Worm (Caenorhabditis elegans) whole organism, L2 larva: ENCODE data around the gene acp-2.
"Not testable (repeated sequence)": the region's sequence is repeated elsewhere in the genome, so short reads cannot be mapped to it uniquely, and the experiment has no call there.

ENCODE experiments used
- C34F6.9 ChIP-seq: fragments of 150-350 bp; optimal IDR thresholded peaks from 2 replicates; lab custom pipeline; 2014; ENCODE audit warnings: missing biosample characterization, missing genetic modification characterization
- F13H6.1 ChIP-seq: sonication (generic microtip); optimal IDR thresholded peaks from 2 replicates; lab custom pipeline; 2016; ENCODE audit warnings: missing genetic modification characterization, missing compliant biosample characterization
- Y55F3AM.14 ChIP-seq: fragments of 200-800 bp; sonication (Bioruptor generic); optimal IDR thresholded peaks from 2 replicates; lab custom pipeline; 2018; ENCODE audit warnings: mild to moderate bottlenecking, missing genetic modification characterization, missing compliant biosample characterization
- ZK546.5 ChIP-seq: sonication (generic microtip); optimal IDR thresholded peaks from 2 replicates; lab custom pipeline; 2017; ENCODE audit warnings: missing biosample characterization, missing genetic modification characterization
- aly-2 ChIP-seq: fragments of 150-350 bp; optimal IDR thresholded peaks from 2 replicates; lab custom pipeline; 2014; ENCODE audit warnings: missing biosample characterization, missing genetic modification characterization
- ceh-82 ChIP-seq: fragments of 150-350 bp; optimal IDR thresholded peaks from 2 replicates; lab custom pipeline; 2014; ENCODE audit warnings: missing biosample characterization, missing genetic modification characterization
- crh-2 ChIP-seq: sonication (generic microtip); optimal IDR thresholded peaks from 2 replicates; lab custom pipeline; 2017; ENCODE audit warnings: missing biosample characterization, missing genetic modification characterization
- dmd-4 ChIP-seq: sonication (generic microtip); optimal IDR thresholded peaks from 2 replicates; lab custom pipeline; 2017; ENCODE audit warnings: missing biosample characterization, missing genetic modification characterization
- elt-3 ChIP-seq: sonication (generic microtip); optimal IDR thresholded peaks from 2 replicates; lab custom pipeline; 2017; ENCODE audit warnings: missing biosample characterization, missing genetic modification characterization
- lin-13 ChIP-seq: fragments of 150-350 bp; optimal IDR thresholded peaks from 2 replicates; lab custom pipeline; 2014; ENCODE audit warnings: missing biosample characterization, missing genetic modification reagents, missing genetic modification characterization
- lin-39 ChIP-seq: fragments of 150-350 bp; optimal IDR thresholded peaks from 2 replicates; lab custom pipeline; 2014; ENCODE audit warnings: missing biosample characterization, missing genetic modification reagents, missing genetic modification characterization
- lsy-2 ChIP-seq, 2 experiments: fragments of 150-350 bp in 1 of 2; sonication (generic microtip) in 1 of 2; optimal IDR thresholded peaks; 2 replicates each; lab custom pipeline; 2014 to 2017; ENCODE audit warnings: missing biosample characterization in 2 of 2, missing genetic modification characterization in 2 of 2
- mab-5 ChIP-seq: fragments of 150-350 bp; optimal IDR thresholded peaks from 2 replicates; lab custom pipeline; 2014; ENCODE audit warnings: missing biosample characterization, missing genetic modification characterization
- mdl-1 ChIP-seq, 2 experiments: fragments of 150-350 bp in 1 of 2; sonication (generic microtip) in 1 of 2; optimal IDR thresholded peaks; 2 replicates each; lab custom pipeline; 2017; ENCODE audit warnings: missing biosample characterization in 2 of 2, missing genetic modification characterization in 2 of 2
- nhr-10 ChIP-seq: sonication (generic microtip); optimal IDR thresholded peaks from 2 replicates; lab custom pipeline; 2017; ENCODE audit warnings: missing biosample characterization, missing genetic modification characterization
- nhr-11 ChIP-seq: fragments of 150-350 bp; optimal IDR thresholded peaks from 2 replicates; lab custom pipeline; 2014; ENCODE audit warnings: missing biosample characterization, missing genetic modification characterization
- nhr-12 ChIP-seq: fragments of 150-350 bp; optimal IDR thresholded peaks from 2 replicates; lab custom pipeline; 2014; ENCODE audit warnings: missing biosample characterization, missing genetic modification characterization
- nhr-129 ChIP-seq: fragments of 150-350 bp; optimal IDR thresholded peaks from 2 replicates; lab custom pipeline; 2014; ENCODE audit warnings: missing biosample characterization, missing genetic modification characterization
- nhr-21 ChIP-seq: fragments of 150-350 bp; optimal IDR thresholded peaks from 2 replicates; lab custom pipeline; 2014; ENCODE audit warnings: missing biosample characterization, missing genetic modification characterization
- nhr-23 ChIP-seq: fragments of 150-350 bp; optimal IDR thresholded peaks from 2 replicates; lab custom pipeline; 2014; ENCODE audit warnings: missing biosample characterization, missing genetic modification reagents, missing genetic modification characterization
- nhr-25 ChIP-seq: fragments of 150-350 bp; sonication (generic microtip); optimal IDR thresholded peaks from 3 replicates; lab custom pipeline; 2014; ENCODE audit warnings: missing biosample characterization, missing genetic modification characterization
- nhr-6 ChIP-seq: fragments of 150-350 bp; optimal IDR thresholded peaks from 2 replicates; lab custom pipeline; 2014; ENCODE audit warnings: missing biosample characterization, missing genetic modification characterization
- peb-1 ChIP-seq: fragments of 150-350 bp; optimal IDR thresholded peaks from 2 replicates; lab custom pipeline; 2014; ENCODE audit warnings: missing biosample characterization, missing genetic modification characterization
- sem-4 ChIP-seq: fragments of 150-350 bp; optimal IDR thresholded peaks from 2 replicates; lab custom pipeline; 2014; ENCODE audit warnings: missing biosample characterization, missing genetic modification reagents, missing genetic modification characterization
- skn-1 ChIP-seq: sonication (generic microtip); optimal IDR thresholded peaks from 2 replicates; lab custom pipeline; 2017; ENCODE audit warnings: missing biosample characterization, missing genetic modification characterization
- sma-3 ChIP-seq: sonication (generic microtip); optimal IDR thresholded peaks from 2 replicates; lab custom pipeline; 2016; ENCODE audit warnings: missing genetic modification reagents, missing genetic modification characterization, missing compliant biosample characterization
- snpc-4 ChIP-seq: fragments of 150-350 bp; optimal IDR thresholded peaks from 2 replicates; lab custom pipeline; 2014; ENCODE audit warnings: missing biosample characterization, missing genetic modification characterization
- unc-39 ChIP-seq: fragments of 150-350 bp; optimal IDR thresholded peaks from 2 replicates; lab custom pipeline; 2014; ENCODE audit warnings: missing biosample characterization, missing genetic modification characterization
- unc-55 ChIP-seq: fragments of 150-350 bp; sonication (generic microtip); optimal IDR thresholded peaks from 3 replicates; lab custom pipeline; 2014; ENCODE audit warnings: missing biosample characterization, missing genetic modification reagents, missing genetic modification characterization
- zag-1 ChIP-seq: fragments of 150-350 bp; optimal IDR thresholded peaks from 2 replicates; lab custom pipeline; 2014; ENCODE audit warnings: missing biosample characterization, missing genetic modification characterization
- ztf-1 ChIP-seq: fragments of 200-800 bp; sonication (Bioruptor generic); conservative IDR thresholded peaks from 2 replicates; pipeline ENCODE4 v1.3.6; 2022; ENCODE audit warnings: missing genetic modification characterization, missing compliant biosample characterization
- ztf-11 ChIP-seq: sonication (generic microtip); optimal IDR thresholded peaks from 2 replicates; lab custom pipeline; 2017; ENCODE audit warnings: missing biosample characterization, missing genetic modification characterization
- ztf-4 ChIP-seq: fragments of 150-350 bp; optimal IDR thresholded peaks from 2 replicates; lab custom pipeline; 2014; ENCODE audit warnings: missing biosample characterization, missing genetic modification characterization

acp-2 gene

DNA sequence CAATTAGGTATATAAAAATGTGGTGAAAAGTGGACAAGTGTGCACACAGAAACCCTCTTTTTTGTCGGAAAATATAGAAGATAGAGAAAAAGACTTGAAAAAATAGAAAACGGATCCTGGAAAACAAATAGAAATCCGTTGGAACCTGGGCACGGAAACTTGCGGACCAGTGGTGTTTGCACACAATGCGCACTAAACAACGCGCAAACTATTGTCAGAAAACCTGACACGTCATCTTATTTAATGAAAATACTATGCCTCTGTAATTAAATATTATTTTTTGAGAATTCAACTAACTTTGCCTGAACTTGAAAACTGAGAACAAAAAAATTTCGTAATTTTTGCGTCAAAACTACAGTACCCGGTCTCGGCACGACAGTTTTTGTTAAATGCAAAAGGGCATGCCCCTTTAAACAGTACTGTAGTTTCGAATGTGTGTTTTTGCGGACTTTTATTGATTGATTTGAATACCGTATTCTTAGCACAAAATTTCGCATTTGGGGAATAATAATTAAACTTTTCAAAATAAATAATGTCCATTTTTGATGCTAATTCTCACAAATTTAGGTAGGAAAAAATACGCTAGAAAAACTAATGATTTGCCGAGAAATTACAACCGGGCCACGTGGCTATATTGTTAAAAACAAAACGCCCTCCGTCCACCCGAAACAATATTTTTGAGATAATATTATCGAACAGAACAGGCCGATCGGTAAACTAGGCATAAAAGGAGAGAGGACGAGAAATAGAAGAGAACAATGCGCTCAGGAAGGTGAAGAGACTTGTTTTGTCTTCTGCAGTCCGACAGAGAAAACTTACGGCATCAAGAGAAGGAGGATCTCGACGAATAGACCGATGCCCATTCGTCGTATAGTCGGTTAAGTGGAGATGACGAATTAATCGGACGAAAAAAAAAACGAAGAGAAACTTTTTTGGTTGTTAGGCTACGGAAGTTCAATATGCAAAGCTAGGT lies 2.6 kb downstream of the acp-2 start:
- peak; percentile 37 for TF ChIP-seq nhr-129
- TF ChIP-seq lsy-2 (tag; optimal IDR thresholded peaks at IDR 0.05; lab: Kevin White, UChicago): peak in 1 of 2 experiments; percentile 60
- no peak for TF ChIP-seq skn-1 (tag; lab: Kevin White, UChicago)
- peak; percentile 1 for TF ChIP-seq sma-3
- peak; percentile 39 for TF ChIP-seq crh-2 (tag; lab: Kevin White, UChicago)
- peak; percentile 26 for TF ChIP-seq C34F6.9 (tag; lab: Kevin White, UChicago)
- TF ChIP-seq nhr-10 (tag; lab: Kevin White, UChicago): no peak
- TF ChIP-seq unc-55 (GFP tag; lab: Kevin White, UChicago): peak; percentile 45

DNA sequence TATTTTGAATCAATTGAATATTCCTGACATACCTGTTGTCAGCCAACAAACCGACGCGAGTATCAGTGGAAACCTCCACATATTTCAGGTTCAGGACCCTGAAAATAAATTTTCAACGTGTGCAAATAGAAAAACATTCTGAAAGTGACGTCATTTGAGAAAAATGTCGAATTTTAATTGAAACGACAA lies 3.2 kb downstream of the acp-2 start, which contains the start of gene F14E5.2:
Gene F14E5.2, minus strand, starts transcription at position 101 of the 189 bp plus-strand sequence.
- TF ChIP-seq aly-2 (tag; lab: Kevin White, UChicago) (no peak), unc-39 (tag; lab: Kevin White, UChicago) (no peak), elt-3 (tag; lab: Kevin White, UChicago) (no peak), Y55F3AM.14 (GFP tag; lab: Kevin White, UChicago) (no peak), nhr-12 (tag; lab: Kevin White, UChicago) (no peak), nhr-129 (no peak), ceh-82 (tag; lab: Kevin White, UChicago) (no peak), ZK546.5 (tag; lab: Kevin White, UChicago) (no peak), ztf-11 (tag; lab: Kevin White, UChicago) (no peak), nhr-23 (no peak), ztf-4 (tag; lab: Kevin White, UChicago) (no peak), peb-1 (no peak), nhr-21 (tag; lab: Kevin White, UChicago) (no peak), nhr-11 (tag; lab: Kevin White, UChicago) (no peak), mdl-1 (tag; optimal IDR thresholded peaks at IDR 0.05; lab: Kevin White, UChicago) (no peak), F13H6.1 (tag; lab: Kevin White, UChicago) (no peak), nhr-6 (tag; lab: Kevin White, UChicago) (no peak), lin-39 (tag; lab: Kevin White, UChicago) (no peak), mab-5 (no peak)

ce11 chrII:8420775-8421388 lies 11.0 kb downstream of the acp-2 start:
- TF ChIP-seq nhr-25 (tag; lab: Kevin White, UChicago) (peak; percentile 85), crh-2 (tag; lab: Kevin White, UChicago) (no peak), snpc-4 (no peak), ztf-1 (GFP tag; lab: Robert Waterston, UW) (no peak), sma-3 (no peak), nhr-12 (tag; lab: Kevin White, UChicago) (peak; percentile 85), Y55F3AM.14 (GFP tag; lab: Kevin White, UChicago) (no peak), zag-1 (tag; lab: Kevin White, UChicago) (no peak)

ce11 chrII:8419798-8420197 lies 12.1 kb downstream of the acp-2 start, which contains the start of gene F14E5.8:
Gene F14E5.8 (plus strand): TSS chrII:8420098.
- not testable (repeated sequence) for TF ChIP-seq unc-55 (GFP tag; lab: Kevin White, UChicago); peb-1; sem-4

DNA sequence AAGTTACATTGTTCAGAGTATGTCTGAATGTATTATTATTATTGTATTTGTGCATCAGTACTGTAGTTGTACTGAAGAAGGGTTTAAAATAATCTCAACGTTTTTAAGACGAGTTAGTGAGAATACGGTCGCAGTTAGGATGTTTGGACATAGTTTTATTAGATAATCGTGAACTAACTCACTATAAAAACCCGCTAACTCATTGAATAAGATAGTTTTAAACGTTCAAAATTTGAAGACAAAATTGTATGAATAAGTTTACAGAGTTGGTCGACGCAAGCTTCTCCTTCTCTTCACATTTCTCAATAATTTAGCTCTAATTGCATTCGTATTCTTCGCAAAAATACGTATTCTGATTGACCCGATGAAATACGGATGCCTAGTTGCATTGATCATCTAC lies 12.8 kb downstream of the acp-2 start:
- TF ChIP-seq lin-13 (GFP tag; lab: Kevin White, UChicago) (no peak), nhr-25 (tag; lab: Kevin White, UChicago) (peak; percentile 76), mab-5 (peak; percentile 25), dmd-4 (tag; lab: Kevin White, UChicago) (no peak), ztf-11 (tag; lab: Kevin White, UChicago) (no peak), Y55F3AM.14 (GFP tag; lab: Kevin White, UChicago) (no peak), nhr-12 (tag; lab: Kevin White, UChicago) (peak; percentile 81)
- TF ChIP-seq, all 48 proteins: peak for 3
